Fruit fly (Drosophila melanogaster): ENCODE measurements around the gene mRpL2.

mRpL2 gene

DNA sequence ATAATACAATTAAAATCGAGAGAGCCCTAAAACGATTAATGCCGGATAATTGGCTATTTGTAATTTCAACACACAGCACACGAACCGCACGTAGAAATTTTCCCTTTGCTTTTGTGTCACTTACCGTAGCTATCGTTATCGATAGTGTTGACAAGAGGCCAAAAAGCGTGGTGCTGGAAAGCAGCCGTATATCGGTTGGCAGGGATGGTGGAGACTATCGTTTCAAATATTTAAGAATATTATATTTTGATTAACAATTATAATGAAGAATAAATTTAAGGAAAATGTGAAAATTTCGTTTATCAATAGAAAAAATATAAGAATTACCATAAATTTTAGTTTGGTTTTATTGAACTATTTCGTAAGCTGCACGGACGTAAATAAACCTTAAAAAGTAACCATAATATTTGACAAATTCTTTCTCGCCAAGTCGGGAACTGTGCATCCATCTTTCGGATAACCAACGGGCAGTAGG, 27.6 kb upstream of the mRpL2 start, which contains the start of gene JIL-1 (continued):
- TF ChIP-seq lov (optimal IDR thresholded peaks at IDR 0.05), result no peak
- TF ChIP-seq lov (GFP tag; IDR thresholded peaks at IDR 0.05), result peak; percentile 61; the same call in 1 of the 3 replicates
- TF ChIP-seq D19A (tag; optimal IDR thresholded peaks at IDR 0.05), result no peak
- TF ChIP-seq Bgb (GFP tag; IDR thresholded peaks at IDR 0.05; ENCODE audit: partially characterized antibody), result peak; percentile 92
- peak; percentile 37 for TF ChIP-seq CG13775 (GFP tag; optimal IDR thresholded peaks at IDR 0.05)
- TF ChIP-seq stwl (tag; optimal IDR thresholded peaks at IDR 0.05), result peak; percentile 66
- TF ChIP-seq ato (GFP tag; IDR thresholded peaks at IDR 0.05; ENCODE audit: partially characterized antibody), result peak; percentile 73
- TF ChIP-seq grau (tag; optimal IDR thresholded peaks at IDR 0.05), result peak; percentile 66
- TF ChIP-seq Aef1 (GFP tag; IDR thresholded peaks at IDR 0.05), result peak; percentile 47
- TF ChIP-seq CG2712 (tag; optimal IDR thresholded peaks at IDR 0.05), result peak; percentile 44
- TF ChIP-seq slou (GFP tag; optimal IDR thresholded peaks at IDR 0.05), result peak; percentile 47
- TF ChIP-seq bab2 (GFP tag; optimal IDR thresholded peaks at IDR 0.05), result peak; percentile 48
- TF ChIP-seq dysf (GFP tag; IDR thresholded peaks at IDR 0.05), result peak; percentile 75
- peak; percentile 9 for TF ChIP-seq CG4617 (GFP tag; optimal IDR thresholded peaks at IDR 0.05; ENCODE audit: borderline replicate concordance)
- peak; percentile 20; the same call in 1 of the 3 replicates for TF ChIP-seq CG11560 (tag; IDR thresholded peaks at IDR 0.05)
- TF ChIP-seq CG18262 (tag; optimal IDR thresholded peaks at IDR 0.05), result peak; percentile 43
- peak; percentile 80 for TF ChIP-seq Gug (GFP tag; IDR thresholded peaks at IDR 0.05)
- peak; percentile 12 for TF ChIP-seq CG8924 (tag; optimal IDR thresholded peaks at IDR 0.05)
- TF ChIP-seq Ssrp (tag; optimal IDR thresholded peaks at IDR 0.05), result peak; percentile 38
- TF ChIP-seq sim (GFP tag; IDR thresholded peaks at IDR 0.05), result no peak
- no peak for TF ChIP-seq gcm (GFP tag; optimal IDR thresholded peaks at IDR 0.05)
- TF ChIP-seq mam (GFP tag; optimal IDR thresholded peaks at IDR 0.05), result peak; percentile 64
- TF ChIP-seq CG31441 (GFP tag; IDR thresholded peaks at IDR 0.05), result peak; percentile 47
- peak; percentile 86 for TF ChIP-seq B-H2 (GFP tag; optimal IDR thresholded peaks at IDR 0.05)
- peak; percentile 88 for TF ChIP-seq MBD-R2 (GFP tag; IDR thresholded peaks at IDR 0.05)
- peak; percentile 35; the same call in 1 of the 2 replicates for TF ChIP-seq HLH3B (GFP tag; IDR thresholded peaks at IDR 0.05)
- no peak for TF ChIP-seq Kr (GFP tag; optimal IDR thresholded peaks at IDR 0.05)
- no peak for TF ChIP-seq sens-2 (GFP tag; IDR thresholded peaks at IDR 0.05)
- TF ChIP-seq mld (GFP tag; IDR thresholded peaks at IDR 0.05; ENCODE audit: partially characterized antibody), result peak; percentile 79
- TF ChIP-seq CG15011 (GFP tag; optimal IDR thresholded peaks at IDR 0.05), result no peak
- TF ChIP-seq pb (GFP tag; optimal IDR thresholded peaks at IDR 0.05), result no peak
- TF ChIP-seq CG12104 (GFP tag; optimal IDR thresholded peaks at IDR 0.05), result no peak

DNA sequence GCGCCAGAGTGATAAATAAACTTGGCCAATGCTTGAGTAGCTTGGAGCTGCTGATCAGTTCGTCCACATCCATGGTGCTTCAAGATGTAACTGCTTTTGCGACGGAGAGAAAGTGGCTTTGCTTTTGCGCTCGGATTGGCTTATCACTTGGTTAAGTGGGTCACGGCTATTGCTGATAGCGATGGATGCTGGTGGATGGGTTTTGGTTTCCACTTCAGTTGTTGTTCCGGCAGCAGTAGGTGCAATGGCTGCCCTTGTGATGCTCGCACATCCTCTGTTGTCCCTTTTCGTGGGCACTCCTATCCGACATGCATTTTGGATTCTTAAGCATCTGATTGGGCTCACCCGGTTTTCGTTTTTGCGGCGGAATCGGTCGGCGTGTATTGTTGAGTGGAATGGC, 26.4 kb upstream of the mRpL2 start:
- TF ChIP-seq shn (GFP tag; optimal IDR thresholded peaks at IDR 0.05) (no peak), CG6689 (GFP tag; IDR thresholded peaks at IDR 0.05) (no peak), sens (GFP tag) (peak; percentile 57), tll (GFP tag; optimal IDR thresholded peaks at IDR 0.05) (no peak), CG17385 (GFP tag; optimal IDR thresholded peaks at IDR 0.05) (no peak)

DNA sequence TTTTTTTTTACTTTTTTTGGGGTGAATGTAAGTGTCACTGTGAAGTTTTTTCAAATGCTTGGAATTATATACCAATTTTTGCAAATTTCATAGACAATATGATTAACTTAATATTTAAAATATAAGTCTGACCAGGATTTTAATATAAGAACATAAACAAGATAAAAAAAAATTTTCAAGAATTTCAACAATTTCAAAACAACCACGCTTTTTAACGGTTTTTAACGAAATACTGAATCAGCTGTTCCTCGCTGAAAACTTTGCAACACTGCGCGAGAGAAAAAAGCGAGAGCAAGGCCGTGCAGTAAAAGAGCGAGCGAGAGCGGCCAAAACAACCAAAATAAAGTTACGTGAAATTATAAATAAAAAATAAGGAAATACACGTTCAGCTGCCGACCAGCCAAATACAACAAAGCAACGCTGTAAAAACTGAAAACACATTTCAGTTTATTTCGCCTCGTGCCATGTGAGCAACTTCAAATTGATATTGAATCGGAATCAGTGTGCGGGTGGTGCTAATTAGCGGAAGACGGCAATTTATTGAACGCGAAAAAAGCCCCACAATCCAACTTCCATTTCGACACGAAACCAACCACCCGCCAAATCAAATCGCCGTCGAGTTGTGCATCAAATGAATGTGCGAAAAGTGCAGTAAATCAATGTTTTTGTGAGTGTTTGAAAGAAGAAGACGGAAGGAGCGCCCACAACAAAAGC, 24.3 kb upstream of the mRpL2 start, which contains the start of the genes CG46439, Iyd and CG33947:
CG46439 (minus strand) TSS at position 51 of the 714 bp plus-strand sequence.
Iyd (minus strand) TSS at position 51 of the 714 bp plus-strand sequence.
CG33947 (plus strand) TSS at position 302 of the 714 bp plus-strand sequence.
- no peak for TF ChIP-seq CG18764 (GFP tag; optimal IDR thresholded peaks at IDR 0.05)
- TF ChIP-seq pum (GFP tag; optimal IDR thresholded peaks at IDR 0.05), result no peak
- TF ChIP-seq sc (optimal IDR thresholded peaks at IDR 0.05), result no peak
- no peak for TF ChIP-seq sc (GFP tag; optimal IDR thresholded peaks at IDR 0.05)
- TF ChIP-seq Sry-β (GFP tag; optimal IDR thresholded peaks at IDR 0.05), result no peak
- TF ChIP-seq CG17186 (GFP tag; optimal IDR thresholded peaks at IDR 0.05), result no peak
- 0 out of 2 replicates have a peak, but pooled peaks have one; percentile 28 for TF ChIP-seq Rfx (GFP tag; IDR thresholded peaks at IDR 0.05)
- TF ChIP-seq CG12071 (GFP tag; optimal IDR thresholded peaks at IDR 0.05), result no peak
- TF ChIP-seq Med (GFP tag), result peak; percentile 89
- no peak for TF ChIP-seq CHES-1-like (GFP tag; optimal IDR thresholded peaks at IDR 0.05)
- TF ChIP-seq unpg (GFP tag; optimal IDR thresholded peaks at IDR 0.05), result peak; percentile 17
- TF ChIP-seq CG8281 (tag; optimal IDR thresholded peaks at IDR 0.05), result no peak
- no peak for TF ChIP-seq eve (GFP tag; optimal IDR thresholded peaks at IDR 0.05)

All from whole organism, embryonic.